Fruit fly (Drosophila melanogaster): ENCODE results near the gene trc.

Gene trc

dm6 chr3L:19871667-19871931 lies 37.5 kb upstream of the trc start (continued):
- TF ChIP-seq lola (GFP tag; optimal IDR thresholded peaks at IDR 0.05) (no peak), p53 (GFP tag; optimal IDR thresholded peaks at IDR 0.05) (no peak), nerfin-1 (tag; optimal IDR thresholded peaks at IDR 0.05) (peak; percentile 92), CG4282 (GFP tag; optimal IDR thresholded peaks at IDR 0.05) (no peak), Abd-B (GFP tag; optimal IDR thresholded peaks at IDR 0.05) (no peak), luna (GFP tag; optimal IDR thresholded peaks at IDR 0.05) (no peak), CG15269 (tag; optimal IDR thresholded peaks at IDR 0.05) (no peak), phol (tag; optimal IDR thresholded peaks at IDR 0.05) (no peak), gt (GFP tag; IDR thresholded peaks at IDR 0.05) (no peak), sens (GFP tag) (peak; percentile 50), stc (GFP tag; IDR thresholded peaks at IDR 0.05) (peak; percentile 21; the same call in 1 of the 2 replicates), CG4360 (GFP tag; IDR thresholded peaks at IDR 0.05) (no peak)

- TF ChIP-seq CG13624 (GFP tag; optimal IDR thresholded peaks at IDR 0.05): peak; percentile 90
- peak; percentile 23 for TF ChIP-seq gsb-n (tag; optimal IDR thresholded peaks at IDR 0.05)
- TF ChIP-seq D19A (tag; optimal IDR thresholded peaks at IDR 0.05): peak; percentile 58
- TF ChIP-seq Dad (GFP tag; optimal IDR thresholded peaks at IDR 0.05): peak; percentile 72
- TF ChIP-seq D19B (GFP tag; optimal IDR thresholded peaks at IDR 0.05): no peak
- TF ChIP-seq CG34224 (GFP tag; IDR thresholded peaks at IDR 0.05; ENCODE audit: partially characterized antibody): peak; percentile 86
- no peak for TF ChIP-seq HLHmδ (GFP tag; optimal IDR thresholded peaks at IDR 0.05)
- TF ChIP-seq lov (optimal IDR thresholded peaks at IDR 0.05): no peak
- TF ChIP-seq lov (GFP tag; IDR thresholded peaks at IDR 0.05): no peak
- peak; percentile 65 for TF ChIP-seq CG16863 (GFP tag; optimal IDR thresholded peaks at IDR 0.05)
- TF ChIP-seq CG42726 (GFP tag; IDR thresholded peaks at IDR 0.05; ENCODE audit: partially characterized antibody): peak; percentile 93
- TF ChIP-seq Hey (tag; optimal IDR thresholded peaks at IDR 0.05): peak; percentile 50
- no peak; the same call in 2 of the 3 replicates for TF ChIP-seq sr (GFP tag; IDR thresholded peaks at IDR 0.05)
- no peak for TF ChIP-seq tap (tag; optimal IDR thresholded peaks at IDR 0.05)
- TF ChIP-seq Myb (GFP tag; optimal IDR thresholded peaks at IDR 0.05): peak; percentile 58
- TF ChIP-seq row (GFP tag; IDR thresholded peaks at IDR 0.05): 0 out of 3 replicates have a peak, but pooled peaks have one; percentile 34
- no peak for TF ChIP-seq Blimp-1 (GFP tag; optimal IDR thresholded peaks at IDR 0.05)
- TF ChIP-seq wek (GFP tag; optimal IDR thresholded peaks at IDR 0.05): peak; percentile 35
- no peak for TF ChIP-seq CG2889 (GFP tag; IDR thresholded peaks at IDR 0.05)
- TF ChIP-seq CG16815 (GFP tag; optimal IDR thresholded peaks at IDR 0.05): no peak
- no peak for TF ChIP-seq nau (GFP tag; optimal IDR thresholded peaks at IDR 0.05)
- 0 out of 3 replicates have a peak, but pooled peaks have one; percentile 33 for TF ChIP-seq CG7357 (GFP tag; IDR thresholded peaks at IDR 0.05)
- no peak for TF ChIP-seq prd (optimal IDR thresholded peaks at IDR 0.05)
- 0 out of 3 replicates have a peak, but pooled peaks have one; percentile 26 for TF ChIP-seq prd (GFP tag; IDR thresholded peaks at IDR 0.05)
- no peak for TF ChIP-seq Sox100B (GFP tag; optimal IDR thresholded peaks at IDR 0.05)
- TF ChIP-seq az2 (GFP tag; optimal IDR thresholded peaks at IDR 0.05): peak; percentile 34
- TF ChIP-seq mam (GFP tag; optimal IDR thresholded peaks at IDR 0.05): peak; percentile 73
- TF ChIP-seq Ptx1 (GFP tag; IDR thresholded peaks at IDR 0.05): no peak; the same call in 1 of the 2 replicates
- no peak for TF ChIP-seq CG17802 (tag; optimal IDR thresholded peaks at IDR 0.05)
- TF ChIP-seq CG8388 (GFP tag; optimal IDR thresholded peaks at IDR 0.05): peak; percentile 16
- peak; percentile 37 for TF ChIP-seq CG11398 (GFP tag; optimal IDR thresholded peaks at IDR 0.05)
- peak; percentile 75 for TF ChIP-seq pho (GFP tag; optimal IDR thresholded peaks at IDR 0.05)
- TF ChIP-seq pfk (GFP tag; optimal IDR thresholded peaks at IDR 0.05): peak; percentile 57
- no peak for TF ChIP-seq Taf1 (GFP tag; IDR thresholded peaks at IDR 0.05)
- peak; percentile 68 for TF ChIP-seq Mad (GFP tag; optimal IDR thresholded peaks at IDR 0.05)
- no peak for TF ChIP-seq dysf (GFP tag; IDR thresholded peaks at IDR 0.05)
- 0 out of 2 replicates have a peak, but pooled peaks have one; percentile 6 for TF ChIP-seq HLH3B (GFP tag; IDR thresholded peaks at IDR 0.05)
Observed at dm6 chr3L:19870843-19871666, 37.0 kb upstream of the trc start, which contains the start of the genes Rab8 and Usp32. TSS of gene Rab8 (minus strand) at chr3L:19871078. TSS of gene Usp32 (plus strand) at chr3L:19871139.
